Worm (Caenorhabditis elegans) whole organism, L1 larva: Measurements from ENCODE around the gene mom-1.
A peak's percentile ranks its signal among the peaks of the same experiment; 100 is the strongest.

Experiments used
- C34B4.2 ChIP-seq: sonication (generic microtip); optimal IDR thresholded peaks from 2 replicates; lab custom pipeline; 2017; ENCODE audit warnings: mild to moderate bottlenecking, missing genetic modification characterization, missing compliant biosample characterization
- aly-2 ChIP-seq: fragments of 150-350 bp; optimal IDR thresholded peaks from 2 replicates; lab custom pipeline; 2014; ENCODE audit warnings: missing biosample characterization, missing genetic modification characterization
- ama-1 ChIP-seq: fragments of 150-350 bp; optimal IDR thresholded peaks from 2 replicates; lab custom pipeline; 2014
- ceh-63 ChIP-seq: fragments of 200-800 bp; sonication (Bioruptor generic); optimal IDR thresholded peaks from 2 replicates; lab custom pipeline; 2018; ENCODE audit warnings: mild to moderate bottlenecking, missing genetic modification characterization, missing compliant biosample characterization
- ceh-90 ChIP-seq: sonication (generic microtip); optimal IDR thresholded peaks from 2 replicates; lab custom pipeline; 2016; ENCODE audit warnings: missing genetic modification characterization, missing compliant biosample characterization
- ces-1 ChIP-seq: fragments of 150-350 bp; optimal IDR thresholded peaks from 2 replicates; lab custom pipeline; 2014; ENCODE audit warnings: missing biosample characterization, missing genetic modification reagents, missing genetic modification characterization
- dsc-1 ChIP-seq: sonication (generic microtip); optimal IDR thresholded peaks from 2 replicates; lab custom pipeline; 2016; ENCODE audit warnings: mild to moderate bottlenecking, missing genetic modification characterization, missing compliant biosample characterization
- efl-1 ChIP-seq, 4 experiments: fragments of 150-350 bp; optimal IDR thresholded peaks in 3 of 4; peaks in 1 of 4; 1 replicate in 1 of 4; 2 replicates in 3 of 4; lab custom pipeline; 2014; ENCODE audit warnings: missing biosample characterization in 2 of 4, missing genetic modification characterization in 2 of 4, missing genetic modification reagents in 2 of 4
- egl-13 ChIP-seq: sonication (generic microtip); optimal IDR thresholded peaks from 2 replicates; lab custom pipeline; 2016; ENCODE audit warnings: missing genotype, missing genetic modification reagents, missing genetic modification characterization, missing compliant biosample characterization
- egl-27 ChIP-seq, 2 experiments: fragments of 150-350 bp in 1 of 2; sonication (generic microtip); optimal IDR thresholded peaks; 3 replicates each; lab custom pipeline; 2017 to 2018; ENCODE audit warnings: missing biosample characterization in 2 of 2, missing genetic modification characterization in 2 of 2, missing genetic modification reagents in 2 of 2
- elt-2 ChIP-seq: sonication (generic microtip); optimal IDR thresholded peaks from 2 replicates; lab custom pipeline; 2016; ENCODE audit warnings: missing genetic modification characterization, mild to moderate bottlenecking, inconsistent platforms, missing compliant biosample characterization, missing genetic modification reagents
- ets-5 ChIP-seq: fragments of 200-800 bp; sonication (Bioruptor generic); IDR thresholded peaks from 2 replicates; pipeline ENCODE4 v1.3.6; 2022; ENCODE audit warnings: missing genetic modification characterization, missing compliant biosample characterization
- fkh-10 ChIP-seq: sonication (generic microtip); optimal IDR thresholded peaks from 2 replicates; lab custom pipeline; 2017; ENCODE audit warnings: missing biosample characterization, missing genetic modification reagents, missing genetic modification characterization
- fkh-8 ChIP-seq: sonication (generic microtip); optimal IDR thresholded peaks from 2 replicates; lab custom pipeline; 2016; ENCODE audit warnings: mild to moderate bottlenecking, missing genetic modification characterization, missing compliant biosample characterization
- fos-1 ChIP-seq: fragments of 150-350 bp; optimal IDR thresholded peaks from 2 replicates; lab custom pipeline; 2014; ENCODE audit warnings: missing biosample characterization, missing genetic modification characterization
- grh-1 ChIP-seq: fragments of 200-800 bp; sonication (Bioruptor generic); IDR thresholded peaks from 2 replicates; pipeline ENCODE4 v1.3.6; 2022; ENCODE audit warnings: missing genetic modification reagents, missing genetic modification characterization, missing compliant biosample characterization
- hlh-17 ChIP-seq: fragments of 200-800 bp; sonication (Bioruptor generic); optimal IDR thresholded peaks from 2 replicates; lab custom pipeline; 2018; ENCODE audit warnings: missing genetic modification characterization, mild to moderate bottlenecking, missing compliant biosample characterization, moderate library complexity, borderline replicate concordance
- isw-1 ChIP-seq: fragments of 200-800 bp; sonication (Bioruptor generic); IDR thresholded peaks from 2 replicates; pipeline ENCODE4 v1.3.6; 2022; ENCODE audit warnings: missing genetic modification characterization, missing compliant biosample characterization
- lin-13 ChIP-seq: fragments of 150-350 bp; optimal IDR thresholded peaks from 2 replicates; lab custom pipeline; 2014; ENCODE audit warnings: missing biosample characterization, missing genetic modification reagents, missing genetic modification characterization
- lin-14 ChIP-seq: fragments of 200-800 bp; sonication (Bioruptor generic); optimal IDR thresholded peaks from 2 replicates; lab custom pipeline; 2018; ENCODE audit warnings: mild to moderate bottlenecking, missing genetic modification characterization, moderate library complexity, missing compliant biosample characterization
- lin-35 ChIP-seq, 2 experiments: fragments of 150-350 bp; optimal IDR thresholded peaks; 2 replicates each; lab custom pipeline; 2014; ENCODE audit warnings: missing biosample characterization in 2 of 2, missing genetic modification characterization in 2 of 2, missing genetic modification reagents in 2 of 2
- lin-39 ChIP-seq: fragments of 150-350 bp; optimal IDR thresholded peaks from 2 replicates; lab custom pipeline; 2014; ENCODE audit warnings: missing biosample characterization, missing genetic modification reagents, missing genetic modification characterization
- mdl-1 ChIP-seq, 2 experiments: fragments of 150-350 bp; optimal IDR thresholded peaks; 2 replicates each; lab custom pipeline; 2014 to 2017; ENCODE audit warnings: missing biosample characterization in 2 of 2, missing genetic modification characterization in 2 of 2, inconsistent platforms in 1 of 2
- mep-1 ChIP-seq: fragments of 150-350 bp; optimal IDR thresholded peaks from 2 replicates; lab custom pipeline; 2014; ENCODE audit warnings: missing biosample characterization, missing genetic modification characterization
- nhr-12 ChIP-seq: sonication (generic microtip); optimal IDR thresholded peaks from 2 replicates; lab custom pipeline; 2017; ENCODE audit warnings: missing biosample characterization, missing genetic modification characterization
- nhr-19 ChIP-seq: fragments of 200-800 bp; sonication (Bioruptor generic); conservative IDR thresholded peaks from 2 replicates; pipeline ENCODE4 v1.3.6; 2022; ENCODE audit warnings: missing genetic modification characterization, missing compliant biosample characterization
- nhr-20 ChIP-seq: sonication (generic microtip); optimal IDR thresholded peaks from 2 replicates; lab custom pipeline; 2016; ENCODE audit warnings: mild to moderate bottlenecking, missing genetic modification characterization, missing compliant biosample characterization
- nhr-71 ChIP-seq: sonication (generic microtip); optimal IDR thresholded peaks from 2 replicates; lab custom pipeline; 2016; ENCODE audit warnings: mild to moderate bottlenecking, missing genetic modification characterization, moderate library complexity, missing compliant biosample characterization
- nhr-77 ChIP-seq: fragments of 150-350 bp; optimal IDR thresholded peaks from 2 replicates; lab custom pipeline; 2014; ENCODE audit warnings: missing biosample characterization, missing genetic modification characterization
- nhr-84 ChIP-seq: sonication (generic microtip); optimal IDR thresholded peaks from 2 replicates; lab custom pipeline; 2017; ENCODE audit warnings: missing biosample characterization, missing genetic modification characterization
- nhr-90 ChIP-seq: sonication (generic microtip); optimal IDR thresholded peaks from 2 replicates; lab custom pipeline; 2016; ENCODE audit warnings: mild to moderate bottlenecking, missing genetic modification characterization, missing compliant biosample characterization; ENCODE audit not compliant: poor library complexity
- pag-3 ChIP-seq: sonication (generic microtip); optimal IDR thresholded peaks from 2 replicates; lab custom pipeline; 2017; ENCODE audit warnings: missing genetic modification characterization, mild to moderate bottlenecking, missing compliant biosample characterization, antibody characterized with exemption, borderline replicate concordance; ENCODE audit not compliant: insufficient read depth
- rnt-1 ChIP-seq: sonication (generic microtip); optimal IDR thresholded peaks from 2 replicates; lab custom pipeline; 2016; ENCODE audit warnings: mild to moderate bottlenecking, missing genetic modification characterization, moderate library complexity, missing compliant biosample characterization
- skn-1 ChIP-seq: fragments of 150-350 bp; optimal IDR thresholded peaks from 2 replicates; lab custom pipeline; 2014; ENCODE audit warnings: missing biosample characterization, missing genetic modification characterization
- snpc-4 ChIP-seq: fragments of 150-350 bp; optimal IDR thresholded peaks from 2 replicates; lab custom pipeline; 2014; ENCODE audit warnings: missing biosample characterization, missing genetic modification characterization
- sox-4 ChIP-seq: sonication (generic microtip); optimal IDR thresholded peaks from 2 replicates; lab custom pipeline; 2016; ENCODE audit warnings: missing genetic modification characterization, missing compliant biosample characterization
- sptf-1 ChIP-seq: fragments of 150-350 bp; optimal IDR thresholded peaks from 2 replicates; lab custom pipeline; 2014; ENCODE audit warnings: missing biosample characterization, missing genetic modification characterization
- sup-37 ChIP-seq: fragments of 200-800 bp; sonication (Bioruptor generic); optimal IDR thresholded peaks from 2 replicates; lab custom pipeline; 2018; ENCODE audit warnings: mild to moderate bottlenecking, missing genetic modification characterization, missing compliant biosample characterization
- swsn-7 ChIP-seq: sonication (generic microtip); optimal IDR thresholded peaks from 2 replicates; lab custom pipeline; 2016; ENCODE audit warnings: missing genetic modification characterization, missing compliant biosample characterization
- tlp-1 ChIP-seq: fragments of 150-350 bp; optimal IDR thresholded peaks from 2 replicates; lab custom pipeline; 2014; ENCODE audit warnings: missing biosample characterization, missing genetic modification characterization
- unc-30 ChIP-seq: sonication (generic microtip); optimal IDR thresholded peaks from 2 replicates; lab custom pipeline; 2017; ENCODE audit warnings: missing biosample characterization, missing genetic modification characterization
- unc-62 ChIP-seq: fragments of 150-350 bp; optimal IDR thresholded peaks from 2 replicates; lab custom pipeline; 2014; ENCODE audit warnings: missing biosample characterization, missing genetic modification reagents, missing genetic modification characterization
- unc-86 ChIP-seq: sonication (generic microtip); optimal IDR thresholded peaks from 2 replicates; lab custom pipeline; 2016; ENCODE audit warnings: missing genetic modification characterization, missing compliant biosample characterization
- unc-98 ChIP-seq: fragments of 200-800 bp; sonication (Bioruptor generic); IDR thresholded peaks from 2 replicates; pipeline ENCODE4 v1.3.6; 2022; ENCODE audit warnings: missing genetic modification characterization, missing compliant biosample characterization
- xbp-1 ChIP-seq: sonication (generic microtip); optimal IDR thresholded peaks from 2 replicates; lab custom pipeline; 2016; ENCODE audit warnings: missing genetic modification characterization, missing compliant biosample characterization
- ztf-11 ChIP-seq, 2 experiments: sonication (generic microtip); optimal IDR thresholded peaks; 2 replicates each; lab custom pipeline; 2016 to 2017; ENCODE audit warnings: missing genetic modification characterization in 2 of 2, missing biosample characterization in 1 of 2, missing compliant biosample characterization in 1 of 2
- ztf-4 ChIP-seq: fragments of 150-350 bp; optimal IDR thresholded peaks from 2 replicates; lab custom pipeline; 2014; ENCODE audit warnings: missing biosample characterization, missing genetic modification characterization

Gene mom-1

DNA sequence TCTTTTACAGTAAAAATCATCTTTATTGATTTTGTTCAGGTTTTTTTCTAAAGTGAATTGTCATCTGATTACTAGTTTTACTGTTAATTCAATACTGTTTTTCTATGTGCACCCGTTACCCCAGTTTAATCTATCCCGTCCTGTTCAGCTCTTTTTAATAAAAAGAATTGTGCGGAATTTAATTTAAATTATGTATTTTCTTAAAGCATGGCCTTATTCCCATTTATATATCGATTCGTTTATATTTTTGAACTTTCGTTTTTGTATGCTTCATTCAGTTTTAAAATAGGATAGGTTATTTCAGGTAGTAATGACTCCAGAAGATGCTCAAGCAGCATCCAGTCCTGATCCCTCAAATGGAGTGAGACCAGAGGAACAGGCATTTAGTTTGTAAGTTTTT lies 26.2 kb upstream of the mom-1 start, which contains the start of gene W05H9.2:
W05H9.2 (plus strand) TSS at position 301 of the 400 bp plus-strand sequence.
- no peak for TF ChIP-seq ztf-4 (tag; lab: Kevin White, UChicago)
- TF ChIP-seq pag-3, result no peak
- no peak for TF ChIP-seq lin-14 (GFP tag; lab: Kevin White, UChicago)
- TF ChIP-seq nhr-84, result no peak
- no peak for TF ChIP-seq mdl-1 (tag; optimal IDR thresholded peaks at IDR 0.05; lab: Kevin White, UChicago)
- TF ChIP-seq ces-1, result no peak
- no peak for TF ChIP-seq fos-1 (tag; lab: Kevin White, UChicago)
- no peak for TF ChIP-seq fkh-8
- TF ChIP-seq ets-5 (GFP tag; lab: Robert Waterston, UW), result no peak
- TF ChIP-seq sptf-1, result no peak
- no peak for TF ChIP-seq unc-86
- no peak for TF ChIP-seq snpc-4 (tag; lab: Kevin White, UChicago)
- no peak for TF ChIP-seq lin-35 (GFP tag; optimal IDR thresholded peaks at IDR 0.05; lab: Kevin White, UChicago)
- TF ChIP-seq skn-1, result no peak
- TF ChIP-seq nhr-19, result no peak
- TF ChIP-seq C34B4.2 (tag; lab: Kevin White, UChicago), result no peak
- TF ChIP-seq hlh-17 (GFP tag; lab: Kevin White, UChicago), result no peak
- TF ChIP-seq isw-1, result no peak

ce11 chrX:6271718-6272117 lies 21.2 kb upstream of the mom-1 start, which contains the start of gene lro-1:
Gene lro-1, plus strand, starts transcription at chrX:6272089.
- TF ChIP-seq lin-35 (GFP tag; optimal IDR thresholded peaks at IDR 0.05; lab: Kevin White, UChicago), result peak in 1 of 2 experiments; percentile 38
- TF ChIP-seq elt-2, result peak; percentile 83
- peak; percentile 4 for TF ChIP-seq nhr-20 (tag; lab: Kevin White, UChicago)
- no peak for TF ChIP-seq nhr-77 (tag; lab: Kevin White, UChicago)
- no peak for TF ChIP-seq swsn-7 (tag; lab: Kevin White, UChicago)
- peak; percentile 41 for TF ChIP-seq nhr-71 (tag; lab: Kevin White, UChicago)
- TF ChIP-seq, all 84 proteins: peak for 4

- TF ChIP-seq efl-1 (optimal IDR thresholded peaks at IDR 0.05; lab: Kevin White, UChicago) (no peak), efl-1 (GFP tag; optimal IDR thresholded peaks at IDR 0.05 in 1 of 2; lab: Kevin White, UChicago) (no peak), aly-2 (tag; lab: Kevin White, UChicago) (no peak), ama-1 (lab: Kevin White, UChicago) (no peak), dsc-1 (tag; lab: Kevin White, UChicago) (no peak), nhr-77 (tag; lab: Kevin White, UChicago) (no peak), mep-1 (tag; lab: Kevin White, UChicago) (no peak), nhr-12 (tag; lab: Kevin White, UChicago) (no peak), swsn-7 (tag; lab: Kevin White, UChicago) (no peak), egl-13 (no peak), C34B4.2 (tag; lab: Kevin White, UChicago) (no peak), ztf-11 (tag; optimal IDR thresholded peaks at IDR 0.05; lab: Kevin White, UChicago) (no peak)
Observed at ce11 chrX:6273772-6274171, 19.1 kb upstream of the mom-1 start.

- no peak for TF ChIP-seq ceh-63
- TF ChIP-seq lin-13 (GFP tag; lab: Kevin White, UChicago), result no peak
- TF ChIP-seq sup-37 (GFP tag; lab: Kevin White, UChicago), result no peak
- TF ChIP-seq nhr-71 (tag; lab: Kevin White, UChicago), result peak; percentile 19
- TF ChIP-seq xbp-1 (tag; lab: Kevin White, UChicago), result no peak
- TF ChIP-seq unc-62 (GFP tag; lab: Kevin White, UChicago), result no peak
- no peak for TF ChIP-seq efl-1 (optimal IDR thresholded peaks at IDR 0.05; lab: Kevin White, UChicago)
- no peak for TF ChIP-seq efl-1 (GFP tag; optimal IDR thresholded peaks at IDR 0.05 in 1 of 2; lab: Kevin White, UChicago)
- TF ChIP-seq ztf-11 (tag; optimal IDR thresholded peaks at IDR 0.05; lab: Kevin White, UChicago), result no peak
- no peak for TF ChIP-seq egl-27 (tag; optimal IDR thresholded peaks at IDR 0.05; lab: Kevin White, UChicago)
- TF ChIP-seq lin-14 (GFP tag; lab: Kevin White, UChicago), result no peak
- TF ChIP-seq tlp-1 (tag; lab: Kevin White, UChicago), result no peak
- no peak for TF ChIP-seq nhr-90
- peak; percentile 20 for TF ChIP-seq nhr-20 (tag; lab: Kevin White, UChicago)
- TF ChIP-seq ceh-90 (tag; lab: Kevin White, UChicago), result no peak
- TF ChIP-seq unc-30 (tag; lab: Kevin White, UChicago), result no peak
- TF ChIP-seq sox-4, result no peak
- TF ChIP-seq lin-35 (GFP tag; optimal IDR thresholded peaks at IDR 0.05; lab: Kevin White, UChicago), result peak in 1 of 2 experiments; percentile 36
- TF ChIP-seq elt-2, result peak; percentile 64
- no peak for TF ChIP-seq nhr-19
- no peak for TF ChIP-seq fkh-10
- no peak for TF ChIP-seq rnt-1
- no peak for TF ChIP-seq skn-1
- TF ChIP-seq lin-39 (tag; lab: Kevin White, UChicago), result no peak
- TF ChIP-seq unc-98, result no peak
- TF ChIP-seq grh-1 (GFP tag; lab: Robert Waterston, UW), result no peak
Observed at ce11 chrX:6274270-6274669, 18.6 kb upstream of the mom-1 start.
